Fruit fly (Drosophila melanogaster) whole organism, embryonic: ENCODE data around the gene alpha4GT2.

ENCODE experiments used
- Ada2b ChIP-seq: fragments of 200-800 bp; sonication (Bioruptor generic); IDR thresholded peaks from 2 replicates; pipeline ENCODE4 v1.3.6; 2022; ENCODE audit warnings: missing biosample characterization, missing genetic modification characterization
- B-H1 ChIP-seq: fragments of 200-800 bp; sonication (Bioruptor generic); IDR thresholded peaks from 3 replicates; pipeline ENCODE4 v1.3.6; 2022; ENCODE audit warnings: missing biosample characterization, missing genetic modification characterization
- CG14667 ChIP-seq: fragments of 200-800 bp; sonication (Bioruptor generic); IDR thresholded peaks from 2 replicates; pipeline ENCODE4 v1.3.6; 2022; ENCODE audit warnings: missing biosample characterization, missing genetic modification characterization
- CG1603 ChIP-seq: fragments of 200-800 bp; sonication (Bioruptor generic); optimal IDR thresholded peaks from 2 replicates; lab custom pipeline; 2019; ENCODE audit warnings: missing biosample characterization, mild to moderate bottlenecking, missing genetic modification characterization, moderate library complexity
- CG17186 ChIP-seq: fragments of 200-800 bp; sonication (Bioruptor generic); optimal IDR thresholded peaks from 3 replicates; lab custom pipeline; 2017; ENCODE audit warnings: missing biosample characterization, missing genetic modification reagents, missing genetic modification characterization
- CG17829 ChIP-seq: fragments of 200-800 bp; optimal IDR thresholded peaks from 2 replicates; lab custom pipeline; 2019; ENCODE audit warnings: missing biosample characterization, mild to moderate bottlenecking, missing genetic modification characterization, moderate library complexity
- CG18262 ChIP-seq: fragments of 200-800 bp; optimal IDR thresholded peaks from 3 replicates; lab custom pipeline; 2019; ENCODE audit warnings: missing biosample characterization, mild to moderate bottlenecking, missing genetic modification characterization, moderate library complexity
- CG18764 ChIP-seq: fragments of 200-800 bp; sonication (Bioruptor generic); optimal IDR thresholded peaks from 3 replicates; lab custom pipeline; 2016; ENCODE audit warnings: missing biosample characterization, missing genetic modification characterization
- CG30403 ChIP-seq: fragments of 200-800 bp; sonication (Bioruptor generic); optimal IDR thresholded peaks from 3 replicates; lab custom pipeline; 2016; ENCODE audit warnings: missing biosample characterization, missing genetic modification characterization
- CG4360 ChIP-seq: fragments of 200-800 bp; sonication (Bioruptor generic); IDR thresholded peaks from 2 replicates; pipeline ENCODE4 v1.3.6; 2022; ENCODE audit warnings: missing biosample characterization, missing genetic modification characterization
- CG4854 ChIP-seq: fragments of 200-800 bp; sonication (Bioruptor generic); optimal IDR thresholded peaks from 2 replicates; lab custom pipeline; 2016; ENCODE audit warnings: missing biosample characterization, missing genetic modification characterization, inconsistent platforms
- Dad ChIP-seq: fragments of 200-800 bp; sonication (Bioruptor generic); optimal IDR thresholded peaks from 3 replicates; lab custom pipeline; 2016; ENCODE audit warnings: missing biosample characterization, missing genetic modification characterization
- E2f1 ChIP-seq: fragments of 200-800 bp; sonication (Bioruptor generic); IDR thresholded peaks from 2 replicates; pipeline ENCODE4 v1.3.6; 2022; ENCODE audit warnings: missing biosample characterization, missing genetic modification characterization
- ERR ChIP-seq: fragments of 200-800 bp; sonication (Bioruptor generic); optimal IDR thresholded peaks from 2 replicates; lab custom pipeline; 2016; ENCODE audit warnings: missing biosample characterization, missing genetic modification characterization
- Eip74EF ChIP-seq, 2 experiments: fragments of 200-800 bp in 1 of 2; fragments of >200 bp in 1 of 2; sonication (Bioruptor generic) in 1 of 2; optimal IDR thresholded peaks; 2 replicates each; lab custom pipeline; 2017 to 2019; ENCODE audit warnings: missing biosample characterization in 2 of 2, missing genetic modification characterization in 2 of 2, mild to moderate bottlenecking in 1 of 2, moderate library complexity in 1 of 2
- Ets97D ChIP-seq: fragments of 200-800 bp; sonication (Bioruptor generic); optimal IDR thresholded peaks from 3 replicates; lab custom pipeline; 2016; ENCODE audit warnings: missing biosample characterization, missing genetic modification characterization
- H15 ChIP-seq: fragments of 200-800 bp; sonication (Bioruptor generic); IDR thresholded peaks from 3 replicates; pipeline ENCODE4 v1.3.6; 2022; ENCODE audit warnings: missing biosample characterization, missing genetic modification characterization
- HmgD ChIP-seq: fragments of 200-800 bp; sonication (Bioruptor generic); optimal IDR thresholded peaks from 3 replicates; lab custom pipeline; 2016; ENCODE audit warnings: missing biosample characterization, missing genetic modification characterization
- HmgZ ChIP-seq: fragments of 200-800 bp; sonication (Bioruptor generic); optimal IDR thresholded peaks from 2 replicates; lab custom pipeline; 2018; ENCODE audit warnings: missing biosample characterization, mild to moderate bottlenecking, missing genetic modification characterization
- Max ChIP-seq: fragments of 200-800 bp; sonication (Bioruptor generic); optimal IDR thresholded peaks from 2 replicates; lab custom pipeline; 2016; ENCODE audit warnings: missing biosample characterization, mild to moderate bottlenecking, missing genetic modification characterization
- Myb ChIP-seq: fragments of 200-800 bp; sonication (Bioruptor generic); optimal IDR thresholded peaks from 2 replicates; lab custom pipeline; 2016; ENCODE audit warnings: missing biosample characterization, missing genetic modification characterization
- NC2β ChIP-seq: fragments of 200-800 bp; sonication (Bioruptor generic); optimal IDR thresholded peaks from 2 replicates; lab custom pipeline; 2016; ENCODE audit warnings: missing biosample characterization, missing genetic modification characterization
- NFAT ChIP-seq: fragments of 200-800 bp; sonication (Bioruptor generic); IDR thresholded peaks from 2 replicates; pipeline ENCODE4 v1.3.6; 2022; ENCODE audit warnings: missing biosample characterization, missing genetic modification characterization
- Side ChIP-seq: fragments of 200-800 bp; sonication (Bioruptor generic); optimal IDR thresholded peaks from 2 replicates; lab custom pipeline; 2016; ENCODE audit warnings: missing biosample characterization, missing genetic modification characterization
- Six4 ChIP-seq: fragments of 200-800 bp; sonication (Bioruptor generic); optimal IDR thresholded peaks from 2 replicates; lab custom pipeline; 2016; ENCODE audit warnings: missing biosample characterization, missing genetic modification characterization
- Trl ChIP-seq, 3 experiments: fragments of >200 bp in 2 of 3; fragments of 200-800 bp in 1 of 3; sonication (Bioruptor generic) in 1 of 3; optimal IDR thresholded peaks; 2 replicates in 1 of 3; 3 replicates in 2 of 3; lab custom pipeline; 2016 to 2017; ENCODE audit warnings: missing biosample characterization in 1 of 3, missing genetic modification characterization in 1 of 3
- aop ChIP-seq: fragments of 200-800 bp; sonication (Bioruptor generic); IDR thresholded peaks from 2 replicates; pipeline ENCODE4 v1.3.6; 2022; ENCODE audit warnings: missing biosample characterization, missing genetic modification characterization
- cg ChIP-seq: fragments of 200-800 bp; sonication (Bioruptor generic); optimal IDR thresholded peaks from 3 replicates; lab custom pipeline; 2019; ENCODE audit warnings: missing biosample characterization, mild to moderate bottlenecking, missing genetic modification characterization, moderate library complexity
- ci ChIP-seq: fragments of 200-800 bp; sonication (Bioruptor generic); IDR thresholded peaks from 3 replicates; pipeline ENCODE4 v1.3.6; 2022; ENCODE audit warnings: missing biosample characterization, missing genetic modification characterization
- crc ChIP-seq: fragments of 200-800 bp; sonication (Bioruptor generic); optimal IDR thresholded peaks from 2 replicates; lab custom pipeline; 2016; ENCODE audit warnings: missing biosample characterization, missing genetic modification characterization
- dati ChIP-seq: fragments of 200-800 bp; sonication (Bioruptor generic); IDR thresholded peaks from 2 replicates; pipeline ENCODE4 v1.3.6; 2022; ENCODE audit warnings: missing biosample characterization, missing genetic modification characterization
- dmrt99B ChIP-seq: fragments of 200-800 bp; sonication (Bioruptor generic); optimal IDR thresholded peaks from 2 replicates; lab custom pipeline; 2018; ENCODE audit warnings: missing biosample characterization, mild to moderate bottlenecking, missing genetic modification characterization, moderate library complexity
- dpn ChIP-seq, 2 experiments: fragments of 200-800 bp; sonication (Bioruptor generic); optimal IDR thresholded peaks; 3 replicates each; lab custom pipeline; 2016; ENCODE audit warnings: missing biosample characterization in 2 of 2, missing genetic modification characterization in 2 of 2
- fd102C ChIP-seq: fragments of 200-800 bp; sonication (Bioruptor generic); optimal IDR thresholded peaks from 2 replicates; lab custom pipeline; 2018; ENCODE audit warnings: missing biosample characterization, mild to moderate bottlenecking, missing genetic modification characterization, moderate library complexity
- gcm ChIP-seq: fragments of 200-800 bp; sonication (Bioruptor generic); optimal IDR thresholded peaks from 2 replicates; lab custom pipeline; 2019; ENCODE audit warnings: missing biosample characterization, mild to moderate bottlenecking, missing genetic modification characterization, moderate library complexity
- hbn ChIP-seq: fragments of 200-800 bp; sonication (Bioruptor generic); IDR thresholded peaks from 2 replicates; pipeline ENCODE4 v1.3.6; 2022; ENCODE audit warnings: missing biosample characterization, missing genetic modification characterization; ENCODE audit not compliant: partially characterized antibody
- hth ChIP-seq: fragments of >200 bp; optimal IDR thresholded peaks from 2 replicates; lab custom pipeline; 2017; ENCODE audit warnings: inconsistent platforms
- jumu ChIP-seq: fragments of 200-800 bp; sonication (Bioruptor generic); optimal IDR thresholded peaks from 3 replicates; lab custom pipeline; 2016; ENCODE audit warnings: missing biosample characterization, missing genetic modification characterization
- kay ChIP-seq: fragments of 200-800 bp; sonication (Bioruptor generic); optimal IDR thresholded peaks from 2 replicates; lab custom pipeline; 2016; ENCODE audit warnings: missing biosample characterization, missing genetic modification characterization
- ken ChIP-seq: fragments of 200-800 bp; sonication (Bioruptor generic); IDR thresholded peaks from 3 replicates; pipeline ENCODE4 v1.3.6; 2022; ENCODE audit warnings: missing biosample characterization, missing genetic modification characterization
- lola ChIP-seq, 3 experiments: fragments of >200 bp in 2 of 3; fragments of 200-800 bp in 1 of 3; sonication (Bioruptor generic) in 1 of 3; optimal IDR thresholded peaks; 2 replicates each; lab custom pipeline; 2017 to 2019; ENCODE audit warnings: missing biosample characterization in 3 of 3, missing genetic modification characterization in 3 of 3, mild to moderate bottlenecking in 1 of 3, moderate library complexity in 1 of 3
- nau ChIP-seq: fragments of 200-800 bp; sonication (Bioruptor generic); optimal IDR thresholded peaks from 3 replicates; lab custom pipeline; 2017; ENCODE audit warnings: missing biosample characterization, mild to moderate bottlenecking, missing genetic modification characterization, missing genetic modification reagents
- otp ChIP-seq: fragments of 200-800 bp; sonication (Bioruptor generic); IDR thresholded peaks from 3 replicates; pipeline ENCODE4, ENCODE4 v1.3.6; 2022; ENCODE audit warnings: missing biosample characterization, missing genetic modification characterization
- pan ChIP-seq, 4 experiments: fragments of >200 bp in 3 of 4; fragments of 200-800 bp in 1 of 4; sonication (Bioruptor generic) in 1 of 4; optimal IDR thresholded peaks in 3 of 4; IDR thresholded peaks in 1 of 4; 2 replicates each; pipeline versions ENCODE4 v1.3.6 to Lab custom; 2017 to 2022; ENCODE audit warnings: missing biosample characterization in 2 of 4, missing genetic modification characterization in 2 of 4, mixed read lengths in 1 of 4
- phol ChIP-seq: fragments of 200-800 bp; sonication (Bioruptor generic); optimal IDR thresholded peaks from 3 replicates; lab custom pipeline; 2018; ENCODE audit warnings: missing biosample characterization, mild to moderate bottlenecking, missing genetic modification characterization, moderate library complexity
- sd ChIP-seq: fragments of 200-800 bp; sonication (Bioruptor generic); optimal IDR thresholded peaks from 3 replicates; lab custom pipeline; 2018; ENCODE audit warnings: missing biosample characterization, mild to moderate bottlenecking, missing genetic modification characterization, moderate library complexity
- stwl ChIP-seq: fragments of 200-800 bp; sonication (Bioruptor generic); optimal IDR thresholded peaks from 3 replicates; lab custom pipeline; 2018; ENCODE audit warnings: missing biosample characterization, mild to moderate bottlenecking, missing genetic modification characterization, moderate library complexity
- ttk ChIP-seq: fragments of 200-800 bp; sonication (Bioruptor generic); IDR thresholded peaks from 2 replicates; pipeline ENCODE4 v2.1.2; 2022; ENCODE audit warnings: missing biosample characterization, missing genetic modification characterization
- tx ChIP-seq: fragments of 200-800 bp; sonication (Bioruptor generic); optimal IDR thresholded peaks from 2 replicates; lab custom pipeline; 2016; ENCODE audit warnings: missing biosample characterization, missing genetic modification characterization
- vvl ChIP-seq: fragments of 200-800 bp; sonication (Bioruptor generic); IDR thresholded peaks from 2 replicates; pipeline ENCODE4 v1.3.6; 2022; ENCODE audit warnings: missing biosample characterization, missing genetic modification characterization
- zf30C ChIP-seq: fragments of 200-800 bp; sonication (Bioruptor generic); optimal IDR thresholded peaks from 3 replicates; lab custom pipeline; 2018; ENCODE audit warnings: missing biosample characterization, mild to moderate bottlenecking, missing genetic modification characterization

alpha4GT2 gene

dm6 chr3R:25884301-25884700, 52.3 kb downstream of the alpha4GT2 start (continued):
- no peak for TF ChIP-seq crc (GFP tag; lab: Kevin White, UChicago)
- peak; percentile 49; the same call in 1 of the 2 replicates for TF ChIP-seq ttk
- no peak for TF ChIP-seq Trl (optimal IDR thresholded peaks at IDR 0.05; lab: Kevin White, UChicago)
- TF ChIP-seq Trl (GFP tag; optimal IDR thresholded peaks at IDR 0.05; lab: Kevin White, UChicago): no peak
- TF ChIP-seq CG4854 (GFP tag; lab: Kevin White, UChicago): no peak
- no peak for TF ChIP-seq stwl (tag; lab: Kevin White, UChicago)
- no peak for TF ChIP-seq cg
- no peak for TF ChIP-seq Ets97D (GFP tag; lab: Kevin White, UChicago)
- no peak for TF ChIP-seq pan (optimal IDR thresholded peaks at IDR 0.05; lab: Kevin White, UChicago)
- peak in 1 of 2 experiments; percentile 68 for TF ChIP-seq pan (GFP tag; optimal IDR thresholded peaks at IDR 0.05 in 1 of 2, IDR thresholded peaks at IDR 0.05 in 1 of 2)
- peak; percentile 49 for TF ChIP-seq CG18764
- peak; percentile 74 for TF ChIP-seq gcm (GFP tag; lab: Kevin White, UChicago)
- peak; percentile 49 for TF ChIP-seq zf30C (GFP tag; lab: Kevin White, UChicago)
- TF ChIP-seq vvl (GFP tag; lab: Robert Waterston, UW): peak; percentile 72
- TF ChIP-seq CG30403 (GFP tag; lab: Kevin White, UChicago): peak; percentile 73
- TF ChIP-seq kay: peak; percentile 17
- TF ChIP-seq nau: no peak
- TF ChIP-seq CG17186 (GFP tag; lab: Kevin White, UChicago): no peak
- TF ChIP-seq ci (GFP tag; lab: Robert Waterston, UW): no peak
- no peak for TF ChIP-seq CG14667 (GFP tag; lab: Robert Waterston, UW)
- no peak for TF ChIP-seq Side (GFP tag; lab: Kevin White, UChicago)
- TF ChIP-seq phol (tag; lab: Kevin White, UChicago): peak; percentile 86
- TF ChIP-seq hth (lab: Kevin White, UChicago): no peak
- peak; percentile 55 for TF ChIP-seq Ada2b
- no peak for TF ChIP-seq NC2β
- peak; percentile 89 for TF ChIP-seq CG17829 (tag; lab: Kevin White, UChicago)
- no peak for TF ChIP-seq tx
- TF ChIP-seq dati (GFP tag; lab: Robert Waterston, UW): no peak
- TF ChIP-seq E2f1 (GFP tag; lab: Robert Waterston, UW): peak; percentile 38; the same call in 1 of the 2 replicates
- TF ChIP-seq ken (GFP tag; lab: Robert Waterston, UW): no peak
- TF ChIP-seq sd (tag; lab: Kevin White, UChicago): no peak
- no peak for TF ChIP-seq HmgD (GFP tag; lab: Kevin White, UChicago)
- no peak for TF ChIP-seq hbn (GFP tag; lab: Robert Waterston, UW)
- peak; percentile 15 for TF ChIP-seq Max (GFP tag; lab: Kevin White, UChicago)
- no peak for TF ChIP-seq HmgZ (tag; lab: Kevin White, UChicago)
- TF ChIP-seq Six4 (GFP tag; lab: Kevin White, UChicago): peak; percentile 55
- peak; percentile 41; the same call in 2 of the 3 replicates for TF ChIP-seq B-H1 (GFP tag; lab: Robert Waterston, UW)
- TF ChIP-seq CG1603 (tag; lab: Kevin White, UChicago): no peak
- TF ChIP-seq ERR (GFP tag; lab: Kevin White, UChicago): no peak
- peak in 1 of 3 experiments; percentile 82 for TF ChIP-seq lola (GFP tag; optimal IDR thresholded peaks at IDR 0.05; lab: Kevin White, UChicago)
- TF ChIP-seq CG4360: no peak
- TF ChIP-seq Myb: no peak
- TF ChIP-seq dmrt99B (tag; lab: Kevin White, UChicago): peak; percentile 83
- TF ChIP-seq CG18262 (tag; lab: Kevin White, UChicago): peak; percentile 92
- no peak for TF ChIP-seq otp (GFP tag; lab: Robert Waterston, UW)
- peak; percentile 14 for TF ChIP-seq fd102C (GFP tag; lab: Kevin White, UChicago)
- peak in 1 of 2 experiments; percentile 67 for TF ChIP-seq Eip74EF (GFP tag; optimal IDR thresholded peaks at IDR 0.05; lab: Kevin White, UChicago)
- no peak for TF ChIP-seq jumu (GFP tag; lab: Kevin White, UChicago)
- no peak for TF ChIP-seq aop (GFP tag; lab: Robert Waterston, UW)
- no peak for TF ChIP-seq Dad (GFP tag; lab: Kevin White, UChicago)
- peak in 1 of 2 experiments; percentile 48 for TF ChIP-seq dpn (GFP tag; optimal IDR thresholded peaks at IDR 0.05; lab: Kevin White, UChicago)
- TF ChIP-seq NFAT (GFP tag; lab: Robert Waterston, UW): no peak
- TF ChIP-seq H15 (GFP tag; lab: Robert Waterston, UW): no peak
